Fruit fly (Drosophila melanogaster): ENCODE measurements around the gene Nxf3.

Gene Nxf3

dm6 chr3L:13993233-13993741 lies 28.3 kb downstream of the Nxf3 start, which contains the start of gene CG17364:
Gene CG17364, minus strand, starts transcription at chr3L:13993400.
- no peak for TF ChIP-seq CG17806 (tag; optimal IDR thresholded peaks at IDR 0.05)

- TF ChIP-seq CG32121 (GFP tag; IDR thresholded peaks at IDR 0.05) (peak; percentile 64; the same call in 1 of the 2 replicates), CG4496 (GFP tag; IDR thresholded peaks at IDR 0.05) (peak; percentile 93), gl (tag; optimal IDR thresholded peaks at IDR 0.05) (no peak), CG15710 (tag; optimal IDR thresholded peaks at IDR 0.05) (peak; percentile 46), Pif1A (GFP tag; optimal IDR thresholded peaks at IDR 0.05) (no peak), rn (GFP tag; IDR thresholded peaks at IDR 0.05) (peak; percentile 46; the same call in 1 of the 2 replicates), Snoo (tag; optimal IDR thresholded peaks at IDR 0.05) (peak; percentile 31), Pif1B (GFP tag; optimal IDR thresholded peaks at IDR 0.05) (no peak), CG13204 (GFP tag; optimal IDR thresholded peaks at IDR 0.05) (no peak), EcR (GFP tag; optimal IDR thresholded peaks at IDR 0.05) (peak; percentile 15), fd96Ca (GFP tag; IDR thresholded peaks at IDR 0.05) (no peak), CG8301 (tag; optimal IDR thresholded peaks at IDR 0.05) (peak; percentile 47), CG12605 (GFP tag; IDR thresholded peaks at IDR 0.05) (peak; percentile 84), CG9948 (tag; optimal IDR thresholded peaks at IDR 0.05) (peak; percentile 50), CG10348 (GFP tag; IDR thresholded peaks at IDR 0.05) (no peak), CG34367 (tag; optimal IDR thresholded peaks at IDR 0.05) (no peak), CG14655 (GFP tag; optimal IDR thresholded peaks at IDR 0.05) (no peak), CG17806 (tag; optimal IDR thresholded peaks at IDR 0.05) (peak; percentile 45), Ets98B (GFP tag; IDR thresholded peaks at IDR 0.05) (peak; percentile 85), D1 (tag; optimal IDR thresholded peaks at IDR 0.05) (peak; percentile 14), CG8159 (tag; optimal IDR thresholded peaks at IDR 0.05) (peak; percentile 58)
Measured at dm6 chr3L:13993742-13994719, 29.0 kb downstream of the Nxf3 start, which contains the start of gene CtsK1. Gene CtsK1, plus strand, starts transcription at chr3L:13994231.

dm6 chr3L:13996437-13996836 lies 31.4 kb downstream of the Nxf3 start:
- TF ChIP-seq CG8159 (tag; optimal IDR thresholded peaks at IDR 0.05) (no peak), EcR (GFP tag; optimal IDR thresholded peaks at IDR 0.05) (peak; percentile 91)

- TF ChIP-seq CG12605 (GFP tag; IDR thresholded peaks at IDR 0.05) (no peak), D1 (tag; optimal IDR thresholded peaks at IDR 0.05) (peak; percentile 43), CG13204 (GFP tag; optimal IDR thresholded peaks at IDR 0.05) (no peak)
Measured at dm6 chr3L:13996992-13997391, 32.0 kb downstream of the Nxf3 start, which contains the start of gene CG17361. Gene CG17361, plus strand, starts transcription at chr3L:13997191.

dm6 chr3L:13999204-13999603 lies 34.2 kb downstream of the Nxf3 start, which contains the start of gene CG17359:
Gene CG17359, minus strand, starts transcription at chr3L:13999251.
- TF ChIP-seq CG8159 (tag; optimal IDR thresholded peaks at IDR 0.05) (no peak), CG8301 (tag; optimal IDR thresholded peaks at IDR 0.05) (no peak), CG4496 (GFP tag; IDR thresholded peaks at IDR 0.05) (no peak), Pif1A (GFP tag; optimal IDR thresholded peaks at IDR 0.05) (no peak), gl (tag; optimal IDR thresholded peaks at IDR 0.05) (no peak), CG32121 (GFP tag; IDR thresholded peaks at IDR 0.05) (no peak), EcR (GFP tag; optimal IDR thresholded peaks at IDR 0.05) (no peak), CG15710 (tag; optimal IDR thresholded peaks at IDR 0.05) (no peak), CG17806 (tag; optimal IDR thresholded peaks at IDR 0.05) (no peak), CG10348 (GFP tag; IDR thresholded peaks at IDR 0.05) (no peak), rn (GFP tag; IDR thresholded peaks at IDR 0.05) (no peak), CG14655 (GFP tag; optimal IDR thresholded peaks at IDR 0.05) (no peak), Snoo (tag; optimal IDR thresholded peaks at IDR 0.05) (no peak), D1 (tag; optimal IDR thresholded peaks at IDR 0.05) (no peak)

dm6 chr3L:14001658-14002523 lies 36.9 kb downstream of the Nxf3 start, which contains the start of the genes Nprl3 and upSET:
Gene Nprl3, minus strand, starts transcription at chr3L:14001880.
Gene upSET, plus strand, starts transcription at chr3L:14002127.
- TF ChIP-seq Ets98B (GFP tag; IDR thresholded peaks at IDR 0.05) = no peak
- TF ChIP-seq CG15710 (tag; optimal IDR thresholded peaks at IDR 0.05) = no peak
- no peak for TF ChIP-seq Pif1A (GFP tag; optimal IDR thresholded peaks at IDR 0.05)
- no peak for TF ChIP-seq D1 (tag; optimal IDR thresholded peaks at IDR 0.05)
- no peak for TF ChIP-seq Snoo (tag; optimal IDR thresholded peaks at IDR 0.05)
- no peak for TF ChIP-seq CG8301 (tag; optimal IDR thresholded peaks at IDR 0.05)
- TF ChIP-seq CG12605 (GFP tag; IDR thresholded peaks at IDR 0.05) = no peak
- TF ChIP-seq CG14655 (GFP tag; optimal IDR thresholded peaks at IDR 0.05) = no peak
- no peak for TF ChIP-seq CG4496 (GFP tag; IDR thresholded peaks at IDR 0.05)
- no peak for TF ChIP-seq CG17806 (tag; optimal IDR thresholded peaks at IDR 0.05)
- TF ChIP-seq Pif1B (GFP tag; optimal IDR thresholded peaks at IDR 0.05) = no peak

Measured in whole organism, pupa.